Worm (Caenorhabditis elegans): Measurements from ENCODE around the gene wrt-3.

DNA sequence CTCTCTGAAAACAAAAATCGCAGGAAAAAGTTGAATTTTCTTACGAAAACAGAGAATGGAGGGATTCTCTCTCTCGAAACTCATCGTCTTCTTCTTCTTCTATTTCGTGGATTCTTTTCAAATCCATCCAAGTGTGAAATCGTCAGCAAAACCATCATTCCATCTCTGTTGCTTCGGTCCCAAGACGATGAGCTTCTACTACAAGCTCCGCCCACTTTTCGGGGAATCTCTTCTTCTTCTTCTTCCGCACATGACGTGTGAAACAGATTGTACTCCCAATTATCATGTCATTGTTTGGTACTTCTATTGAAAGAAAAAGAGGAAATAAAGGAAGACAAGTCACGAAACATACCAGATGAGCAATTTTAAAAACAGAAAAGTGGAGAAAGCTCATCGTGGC is 45.9 kb upstream of the wrt-3 start:
- TF ChIP-seq unc-62 (GFP tag; optimal IDR thresholded peaks at IDR 0.05) (no peak), unc-39 (tag; optimal IDR thresholded peaks at IDR 0.05) (no peak), elt-1 (tag; optimal IDR thresholded peaks at IDR 0.05; ENCODE audit: borderline replicate concordance, insufficient read depth) (no peak)
